Fruit fly (Drosophila melanogaster) whole organism, embryonic: ENCODE data around the gene amrt.

Experiments
- CG34376 ChIP-seq: fragments of 200-800 bp; sonication (Bioruptor generic); optimal IDR thresholded peaks from 2 replicates; lab custom pipeline; 2018; ENCODE audit warnings: missing biosample characterization, mild to moderate bottlenecking, missing genetic modification characterization
- D19B ChIP-seq: fragments of 200-800 bp; sonication (Bioruptor generic); optimal IDR thresholded peaks from 2 replicates; lab custom pipeline; 2017; ENCODE audit warnings: missing biosample characterization, mild to moderate bottlenecking, missing genetic modification characterization
- cg ChIP-seq: fragments of 200-800 bp; sonication (Bioruptor generic); optimal IDR thresholded peaks from 3 replicates; lab custom pipeline; 2019; ENCODE audit warnings: missing biosample characterization, mild to moderate bottlenecking, missing genetic modification characterization, moderate library complexity
- nom ChIP-seq: fragments of 200-800 bp; sonication (Bioruptor generic); optimal IDR thresholded peaks from 2 replicates; lab custom pipeline; 2017; ENCODE audit warnings: missing biosample characterization, missing genetic modification characterization, mild to moderate bottlenecking, moderate library complexity, missing genetic modification reagents
- sob ChIP-seq: fragments of 200-800 bp; sonication (Bioruptor generic); IDR thresholded peaks from 2 replicates; pipeline ENCODE4 v1.3.6; 2022; ENCODE audit warnings: missing biosample characterization, missing genetic modification characterization

DNA sequence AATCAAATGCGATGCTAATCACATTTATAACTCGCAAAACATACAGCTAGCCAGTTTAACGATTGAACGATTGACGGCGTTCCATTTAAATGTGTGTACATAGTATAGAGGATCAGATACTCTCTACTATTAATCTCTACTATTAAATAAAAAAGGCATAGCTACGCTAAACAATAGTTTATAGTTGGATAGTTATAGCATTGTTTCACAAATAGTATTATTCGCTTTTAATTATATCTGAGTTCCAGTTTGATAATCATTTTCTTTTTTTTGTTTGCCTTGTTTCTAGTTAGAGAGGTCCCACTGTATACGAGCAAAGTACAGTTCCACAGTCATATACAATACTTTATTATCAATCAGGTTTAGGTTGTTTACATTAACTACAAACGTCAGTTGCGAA, 2.6 kb upstream of the amrt start:
- TF ChIP-seq nom (peak; percentile 63), sob (no peak), D19B (GFP tag; lab: Kevin White, UChicago) (peak; percentile 7), CG34376 (GFP tag; lab: Kevin White, UChicago) (peak; percentile 16), cg (GFP tag; lab: Kevin White, UChicago) (no peak)
